Fruit fly (Drosophila melanogaster) whole organism: Measurements from ENCODE around the gene Nplp3.

Source experiments
- CG8478 ChIP-seq: fragments of >200 bp; optimal IDR thresholded peaks from 2 replicates; lab custom pipeline; 2018; ENCODE audit warnings: inconsistent platforms
- Dll ChIP-seq: fragments of >200 bp; optimal IDR thresholded peaks from 2 replicates; lab custom pipeline; 2017
- EcR ChIP-seq, 2 experiments: fragments of >200 bp; optimal IDR thresholded peaks; 2 replicates each; lab custom pipeline; 2017; ENCODE audit warnings: missing biosample characterization in 2 of 2, missing genetic modification characterization in 2 of 2, missing genetic modification reagents in 2 of 2
- pan ChIP-seq: fragments of >200 bp; optimal IDR thresholded peaks from 2 replicates; lab custom pipeline; 2017
- psq ChIP-seq: fragments of >200 bp; optimal IDR thresholded peaks from 2 replicates; lab custom pipeline; 2017
- usp ChIP-seq: fragments of >200 bp; optimal IDR thresholded peaks from 2 replicates; lab custom pipeline; 2017; ENCODE audit warnings: missing biosample characterization, missing genetic modification characterization, mixed read lengths

The Nplp3 gene

DNA sequence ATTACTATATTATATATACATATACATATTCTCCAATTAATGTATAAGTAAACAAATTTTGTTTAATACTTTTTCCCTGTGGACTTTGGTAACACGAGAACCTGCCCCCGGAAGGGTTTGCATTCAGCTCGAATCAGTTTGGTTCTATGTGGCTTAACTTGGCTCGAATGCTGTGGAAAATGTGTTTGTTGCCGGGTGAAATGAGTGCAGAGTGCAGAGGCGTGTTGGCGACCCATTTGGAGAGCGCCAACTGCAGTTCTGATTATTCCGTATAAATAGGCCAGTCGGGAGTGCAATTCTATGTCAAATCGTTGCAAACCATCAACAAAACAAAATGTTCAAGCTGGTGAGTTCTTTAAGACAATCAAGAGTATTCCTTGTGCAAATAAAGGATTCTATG, at the start of gene Nplp3:
Gene Nplp3 (plus strand): TSS at position 301 of the 400 bp plus-strand sequence.
- TF ChIP-seq usp (GFP tag; lab: Kevin White, UChicago) (no peak), pan (lab: Kevin White, UChicago) (no peak), psq (no peak), EcR (GFP tag; optimal IDR thresholded peaks at IDR 0.05; lab: Kevin White, UChicago) (no peak), CG8478 (no peak), Dll (no peak)

DNA sequence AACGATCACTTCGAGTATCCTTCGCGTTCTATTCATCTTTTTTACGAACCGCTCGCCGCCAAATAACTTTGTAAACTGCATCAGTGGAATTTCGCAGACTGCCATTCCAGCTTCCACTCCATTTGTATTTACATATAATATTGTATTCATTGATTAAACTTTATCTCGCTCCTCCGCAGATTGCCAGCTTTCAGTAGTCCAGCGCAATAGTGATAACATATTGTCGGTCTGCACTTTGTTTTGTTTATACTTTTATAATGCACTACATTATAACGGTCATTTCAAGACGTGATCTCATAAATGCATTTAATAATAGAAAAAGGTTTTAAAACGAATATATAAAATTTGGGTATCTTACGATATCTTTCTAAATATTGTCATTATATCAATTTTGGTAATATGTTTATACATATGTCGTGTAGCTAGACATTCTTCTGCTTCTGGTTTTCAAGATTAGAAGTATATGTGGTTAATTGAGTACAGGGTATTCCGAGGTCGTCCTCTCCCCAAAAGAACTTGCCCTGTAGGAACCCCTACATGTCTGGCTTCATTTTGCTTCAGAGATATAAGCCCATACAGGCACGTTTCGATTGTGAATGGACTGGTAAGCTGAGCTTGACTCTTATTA, 49.6 kb upstream of the Nplp3 start, which contains the start of gene CG4950:
Gene CG4950 (minus strand): TSS at position 51 of the 628 bp plus-strand sequence.
- TF ChIP-seq EcR (GFP tag; optimal IDR thresholded peaks at IDR 0.05; lab: Kevin White, UChicago) (no peak), usp (GFP tag; lab: Kevin White, UChicago) (no peak), psq (no peak), CG8478 (no peak), Dll (no peak), pan (lab: Kevin White, UChicago) (no peak)

DNA sequence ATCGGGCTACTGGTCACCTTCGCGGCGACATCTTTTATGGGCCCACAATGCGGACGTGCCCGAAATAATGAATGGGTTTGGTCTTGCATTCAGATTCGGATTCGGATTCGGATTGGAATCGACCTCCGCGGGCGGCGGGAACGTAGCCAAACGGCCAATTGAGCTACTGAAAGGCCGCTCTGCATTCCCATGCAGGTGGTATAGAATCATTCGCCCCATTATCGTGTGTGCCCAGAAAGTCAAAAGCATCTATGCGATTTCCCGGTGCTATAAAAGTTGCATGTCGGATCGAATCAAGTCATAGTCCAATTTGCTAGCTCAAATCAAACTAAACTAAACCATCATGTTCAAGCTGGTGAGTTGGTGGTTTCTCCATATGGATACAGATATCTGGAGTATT, 48.7 kb upstream of the Nplp3 start, which contains the start of gene CG13068:
Gene CG13068 (plus strand): TSS at position 301 of the 400 bp plus-strand sequence.
- TF ChIP-seq CG8478: no peak
- TF ChIP-seq EcR (GFP tag; optimal IDR thresholded peaks at IDR 0.05; lab: Kevin White, UChicago): no peak
- TF ChIP-seq usp (GFP tag; lab: Kevin White, UChicago): no peak
- no peak for TF ChIP-seq psq
- no peak for TF ChIP-seq pan (lab: Kevin White, UChicago)
- no peak for TF ChIP-seq Dll

DNA sequence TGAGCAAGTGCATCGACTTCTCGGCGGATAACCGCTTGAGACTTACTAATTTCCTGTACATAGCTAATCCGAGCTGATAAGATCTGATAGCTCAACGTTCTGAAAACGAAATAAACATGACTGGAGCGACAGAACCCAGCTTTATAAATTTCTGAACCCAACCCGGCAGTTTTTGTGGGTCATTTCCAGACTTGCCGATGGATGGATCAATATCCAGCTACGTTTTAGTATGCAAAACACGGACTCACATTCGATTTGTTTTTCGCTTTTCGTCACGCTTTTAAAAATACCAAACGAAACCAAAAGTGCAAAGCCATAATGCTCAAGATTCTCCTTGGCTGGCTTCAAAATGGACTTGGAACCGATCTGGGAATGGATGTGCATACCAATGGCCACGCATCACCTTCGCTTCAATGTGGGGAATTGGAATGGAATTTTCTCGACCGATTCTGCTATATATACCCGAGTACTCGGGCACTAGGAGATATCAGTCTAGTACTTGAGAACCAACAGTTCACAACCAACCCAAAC, 47.0 kb upstream of the Nplp3 start, which contains the start of the genes CG34248 and CG13067:
Gene CG34248 (minus strand): TSS at position 101 of the 531 bp plus-strand sequence.
Gene CG13067 (plus strand): TSS at position 481 of the 531 bp plus-strand sequence.
- TF ChIP-seq EcR (GFP tag; optimal IDR thresholded peaks at IDR 0.05; lab: Kevin White, UChicago) (no peak), CG8478 (no peak), usp (GFP tag; lab: Kevin White, UChicago) (no peak), pan (lab: Kevin White, UChicago) (no peak), psq (no peak), Dll (no peak)

DNA sequence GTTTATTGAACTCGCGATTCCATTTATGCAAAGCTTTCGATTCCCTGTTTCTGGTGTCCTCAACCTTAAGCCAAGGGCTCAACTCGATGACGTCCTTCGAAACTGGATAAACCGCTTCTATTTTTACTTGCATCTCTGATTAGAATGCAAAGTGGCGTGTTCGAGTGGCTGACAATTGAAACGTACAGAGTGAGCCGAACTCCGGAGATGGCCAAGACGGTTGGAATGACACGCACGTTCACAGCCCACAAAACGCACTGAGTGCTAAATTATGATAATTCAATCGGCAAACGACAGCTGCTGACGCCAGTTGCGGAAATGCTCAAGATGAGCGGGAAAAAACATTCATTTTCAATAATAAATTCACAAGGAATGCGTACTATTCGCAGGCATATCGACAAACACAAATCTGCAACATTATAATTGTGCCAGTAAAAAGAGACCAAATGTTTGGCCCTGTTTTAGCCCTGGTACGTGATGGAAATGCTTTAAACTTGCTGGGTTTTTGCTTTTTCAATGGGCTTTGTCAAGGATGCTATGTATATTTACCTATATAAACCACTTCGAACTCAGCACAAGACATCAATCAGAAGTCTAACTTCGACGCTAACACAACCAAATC, 45.4 kb upstream of the Nplp3 start, which contains the start of gene CG13066:
Gene CG13066 (plus strand): TSS at position 572 of the 622 bp plus-strand sequence.
- no peak for TF ChIP-seq pan (lab: Kevin White, UChicago)
- no peak for TF ChIP-seq CG8478
- TF ChIP-seq usp (GFP tag; lab: Kevin White, UChicago): no peak

DNA sequence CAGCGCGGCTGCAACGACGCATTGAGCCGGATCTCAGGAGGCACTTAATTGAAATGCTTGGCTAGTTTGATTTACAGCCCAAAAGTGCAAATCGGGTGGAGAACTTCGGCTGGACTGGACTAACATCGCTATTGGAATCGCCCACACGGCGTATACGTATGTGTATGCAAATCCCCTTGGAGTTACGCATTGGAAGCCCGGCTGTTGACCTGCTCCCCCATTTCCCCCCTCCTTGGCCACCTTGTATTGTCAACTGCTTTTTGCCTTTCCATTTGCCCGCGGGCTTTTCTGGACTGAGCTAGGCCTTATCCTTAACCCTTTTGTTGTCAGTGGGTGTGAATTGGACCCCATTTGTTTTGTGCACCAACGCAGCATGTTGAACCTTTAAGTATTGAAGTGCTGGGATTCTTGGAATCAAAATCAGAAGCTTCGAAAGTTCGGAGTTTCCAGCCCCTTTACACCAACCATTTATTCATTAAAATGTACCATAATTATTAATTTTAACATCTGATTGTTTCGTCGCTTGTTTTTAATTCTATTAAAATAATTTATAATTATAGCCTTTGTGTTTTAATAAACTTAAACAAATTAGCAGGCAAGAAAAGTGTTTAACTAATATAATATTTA, 42.3 kb upstream of the Nplp3 start:
- TF ChIP-seq usp (GFP tag; lab: Kevin White, UChicago) (no peak), pan (lab: Kevin White, UChicago) (no peak), EcR (GFP tag; optimal IDR thresholded peaks at IDR 0.05; lab: Kevin White, UChicago) (peak in 1 of 2 experiments; percentile 71), psq (no peak)

DNA sequence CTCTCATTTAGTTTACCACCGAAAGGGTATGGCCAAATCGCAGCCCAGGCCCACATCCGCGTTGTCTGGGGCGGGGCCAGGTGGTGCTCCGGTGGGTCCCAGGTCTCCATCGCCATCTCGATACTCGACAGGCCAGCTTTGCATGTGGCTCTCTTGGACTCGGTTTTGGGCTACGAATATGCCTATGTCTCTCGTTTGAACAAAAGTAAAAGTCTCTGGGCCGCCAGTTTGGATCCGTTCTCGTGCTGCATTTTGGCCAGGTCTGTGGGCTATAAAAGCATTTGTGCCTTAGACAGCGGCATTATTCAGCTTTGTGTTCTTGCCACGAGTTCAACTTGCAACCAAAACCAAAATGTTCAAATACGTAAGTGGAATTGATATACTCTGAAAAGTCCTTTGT, 40.7 kb upstream of the Nplp3 start, which contains the start of gene CG13065:
Gene CG13065 (plus strand): TSS at position 301 of the 400 bp plus-strand sequence.
- no peak for TF ChIP-seq psq
- TF ChIP-seq pan (lab: Kevin White, UChicago): no peak
- TF ChIP-seq usp (GFP tag; lab: Kevin White, UChicago): no peak
- TF ChIP-seq Dll: no peak
- no peak for TF ChIP-seq EcR (GFP tag; optimal IDR thresholded peaks at IDR 0.05; lab: Kevin White, UChicago)
- TF ChIP-seq CG8478: no peak

DNA sequence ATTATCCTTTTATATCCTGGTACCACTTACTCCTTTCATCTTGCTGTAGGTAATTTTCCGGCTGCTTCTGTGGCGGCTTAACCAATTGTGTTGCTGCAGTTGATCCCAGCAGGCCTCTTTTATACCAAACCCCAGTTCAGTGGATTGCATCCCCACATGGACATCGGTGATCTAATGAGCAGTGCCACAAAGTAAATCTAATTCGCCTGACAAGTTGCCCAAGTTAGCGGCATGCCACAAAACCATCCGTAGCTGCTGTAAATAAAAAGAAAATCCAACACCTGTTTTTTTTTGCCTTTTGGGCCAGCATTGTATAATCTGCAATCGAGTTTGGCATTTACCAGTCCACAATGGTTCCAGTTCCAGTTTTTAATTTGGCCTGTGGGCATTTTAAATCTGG, 38.7 kb upstream of the Nplp3 start, which contains the start of gene CG13050:
Gene CG13050 (minus strand): TSS at position 101 of the 400 bp plus-strand sequence.
- no peak for TF ChIP-seq CG8478
- TF ChIP-seq EcR (GFP tag; optimal IDR thresholded peaks at IDR 0.05; lab: Kevin White, UChicago): no peak
- TF ChIP-seq pan (lab: Kevin White, UChicago): no peak
- TF ChIP-seq Dll: no peak
- TF ChIP-seq usp (GFP tag; lab: Kevin White, UChicago): no peak
- TF ChIP-seq psq: no peak

DNA sequence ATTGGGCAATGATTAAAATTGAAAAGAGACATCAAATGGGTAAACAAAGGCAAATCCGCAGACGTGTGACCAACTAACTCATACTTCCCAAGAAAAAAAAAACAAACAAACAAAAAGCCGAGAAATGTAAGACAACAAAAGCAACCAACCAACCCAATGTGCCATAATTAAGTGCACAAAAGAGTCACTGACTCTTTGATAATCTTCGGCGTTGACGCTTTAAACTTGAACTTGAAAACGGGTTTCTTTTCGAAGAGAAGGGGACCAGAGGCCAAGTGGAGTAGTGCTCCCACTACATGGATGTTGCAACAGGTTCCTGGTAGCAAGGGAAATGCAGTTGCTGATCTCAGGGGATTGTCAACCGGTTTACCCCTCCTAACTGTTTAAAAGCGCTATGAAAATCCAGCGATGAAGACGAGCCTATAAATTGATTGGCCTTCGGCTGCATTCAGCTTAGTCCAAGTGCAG, 37.8 kb upstream of the Nplp3 start, which contains the start of gene CG13064:
Gene CG13064 (plus strand): TSS at position 418 of the 468 bp plus-strand sequence.
- no peak for TF ChIP-seq CG8478
- TF ChIP-seq EcR (GFP tag; optimal IDR thresholded peaks at IDR 0.05; lab: Kevin White, UChicago): peak in 1 of 2 experiments; percentile 54

DNA sequence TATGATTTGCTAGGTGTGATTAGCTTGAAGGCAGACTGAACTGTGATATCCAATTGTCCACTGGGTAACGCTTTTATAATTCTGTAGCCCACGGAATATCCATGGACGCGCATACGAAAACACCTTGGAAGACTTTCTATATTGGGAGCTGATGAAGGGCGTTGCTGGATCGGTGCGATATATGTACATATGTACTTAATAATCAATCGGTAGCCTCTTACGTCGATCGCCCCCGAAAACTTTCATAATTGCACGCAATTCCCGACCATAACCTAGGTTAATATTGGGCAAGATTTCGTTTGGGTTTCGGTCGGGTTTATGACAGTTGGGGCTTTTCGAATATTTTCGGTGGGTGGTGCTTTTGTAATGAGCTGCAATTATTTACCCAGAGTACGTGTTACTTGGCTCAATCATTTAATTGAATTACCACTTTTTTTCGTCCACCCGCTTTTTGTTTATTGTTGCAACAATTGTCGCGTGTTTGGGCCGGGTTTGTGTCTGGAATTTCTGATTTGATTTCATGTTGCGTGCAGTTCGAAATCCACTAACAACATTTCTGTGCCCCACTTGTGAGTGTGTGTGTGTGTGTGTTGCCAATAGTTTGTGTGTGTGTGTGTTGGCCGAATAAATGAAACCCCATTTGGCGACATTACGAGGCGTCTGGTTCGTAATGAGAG, 35.8 kb upstream of the Nplp3 start, which contains the start of gene CG13049:
Gene CG13049 (minus strand): TSS at position 51 of the 677 bp plus-strand sequence.
- TF ChIP-seq CG8478 (no peak), pan (lab: Kevin White, UChicago) (no peak), psq (no peak), Dll (no peak), usp (GFP tag; lab: Kevin White, UChicago) (no peak)

DNA sequence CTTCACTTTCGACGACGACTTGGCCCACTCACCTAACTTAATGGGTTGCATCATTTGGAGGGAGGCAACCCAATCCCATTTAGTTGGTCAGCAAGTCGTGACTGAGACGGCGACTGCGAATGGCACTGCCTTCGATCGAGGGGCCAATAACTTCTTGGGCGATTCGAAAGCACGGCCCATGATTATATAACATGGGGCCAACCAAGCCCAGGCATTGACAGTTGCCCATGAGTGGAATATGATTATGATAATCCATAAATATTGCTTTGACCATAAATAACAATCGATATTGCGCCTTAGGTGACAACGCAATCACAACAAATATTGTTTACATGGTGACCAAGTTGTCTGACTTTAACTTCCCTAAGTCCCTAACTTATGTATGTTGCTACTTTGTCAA, 34.0 kb upstream of the Nplp3 start, which contains the start of gene CG13048:
Gene CG13048 (minus strand): TSS at position 101 of the 400 bp plus-strand sequence.
- TF ChIP-seq Dll (no peak), psq (no peak), CG8478 (no peak), EcR (GFP tag; optimal IDR thresholded peaks at IDR 0.05; lab: Kevin White, UChicago) (no peak), pan (lab: Kevin White, UChicago) (no peak), usp (GFP tag; lab: Kevin White, UChicago) (no peak)
